Worm (Caenorhabditis elegans) whole organism, L4 larva: ENCODE results near the gene saps-1.

ENCODE experiments used
- F37D6.2 ChIP-seq: sonication (generic microtip); optimal IDR thresholded peaks from 2 replicates; lab custom pipeline; 2016; ENCODE audit warnings: mild to moderate bottlenecking, missing genetic modification characterization, missing compliant biosample characterization
- F44E2.7 ChIP-seq: fragments of 200-800 bp; sonication (Bioruptor generic); IDR thresholded peaks from 2 replicates; pipeline ENCODE4 v2.1.2; 2022; ENCODE audit warnings: missing genetic modification characterization, missing compliant biosample characterization
- T26A8.4 ChIP-seq: fragments of 200-800 bp; sonication (Bioruptor generic); IDR thresholded peaks from 2 replicates; pipeline ENCODE4 v1.3.6; 2022; ENCODE audit warnings: missing genetic modification characterization, missing compliant biosample characterization
- Y48G9A.11 ChIP-seq: fragments of 200-800 bp; sonication (Bioruptor generic); IDR thresholded peaks from 2 replicates; pipeline ENCODE4 v1.3.6; 2022; ENCODE audit warnings: missing genetic modification reagents, missing genetic modification characterization, missing compliant biosample characterization
- Y75B8A.6 ChIP-seq: fragments of 200-800 bp; sonication (Bioruptor generic); IDR thresholded peaks from 2 replicates; pipeline ENCODE4 v1.3.6; 2022; ENCODE audit warnings: missing genetic modification reagents, missing genetic modification characterization, missing compliant biosample characterization
- aha-1 ChIP-seq: fragments of 150-350 bp; peaks from one replicate; lab custom pipeline; 2014; ENCODE audit warnings: missing biosample characterization, missing genetic modification characterization
- ama-1 ChIP-seq: fragments of 150-350 bp; optimal IDR thresholded peaks from 2 replicates; lab custom pipeline; 2014; ENCODE audit warnings: inconsistent platforms, mixed read lengths
- arid-1 ChIP-seq: fragments of 200-800 bp; sonication (Bioruptor generic); conservative IDR thresholded peaks from 2 replicates; pipeline ENCODE4 v1.3.6; 2022; ENCODE audit warnings: missing genetic modification reagents, missing genetic modification characterization, missing compliant biosample characterization
- ceh-62 ChIP-seq: sonication (generic microtip); optimal IDR thresholded peaks from 2 replicates; lab custom pipeline; 2017; ENCODE audit warnings: missing biosample characterization, missing genetic modification characterization
- ceh-82 ChIP-seq: sonication (generic microtip); optimal IDR thresholded peaks from 2 replicates; lab custom pipeline; 2017; ENCODE audit warnings: missing biosample characterization, missing genetic modification characterization
- ces-1 ChIP-seq: fragments of 150-350 bp; sonication (generic microtip); optimal IDR thresholded peaks from 4 replicates; lab custom pipeline; 2014; ENCODE audit warnings: missing biosample characterization, missing genetic modification reagents, missing genetic modification characterization
- daf-8 ChIP-seq: fragments of 200-800 bp; sonication (Bioruptor generic); IDR thresholded peaks from 2 replicates; pipeline ENCODE4 v1.3.6; 2022; ENCODE audit warnings: missing genetic modification characterization, missing compliant biosample characterization
- dmd-8 ChIP-seq: fragments of 200-800 bp; sonication (Bioruptor generic); IDR thresholded peaks from 2 replicates; pipeline ENCODE4 v1.3.6; 2022; ENCODE audit warnings: missing genetic modification characterization, missing compliant biosample characterization
- duxl-1 ChIP-seq: sonication (generic microtip); optimal IDR thresholded peaks from 2 replicates; lab custom pipeline; 2016; ENCODE audit warnings: mild to moderate bottlenecking, missing genetic modification characterization, moderate library complexity, missing compliant biosample characterization; ENCODE audit not compliant: poor library complexity
- fkh-10 ChIP-seq: fragments of 150-350 bp; optimal IDR thresholded peaks from 2 replicates; lab custom pipeline; 2014; ENCODE audit warnings: missing biosample characterization, missing genetic modification reagents, missing genetic modification characterization
- fos-1 ChIP-seq: fragments of 150-350 bp; optimal IDR thresholded peaks from 2 replicates; lab custom pipeline; 2014; ENCODE audit warnings: missing biosample characterization, missing genetic modification characterization
- hlh-11 ChIP-seq: fragments of 200-800 bp; sonication (Bioruptor generic); optimal IDR thresholded peaks from 2 replicates; lab custom pipeline; 2018; ENCODE audit warnings: mild to moderate bottlenecking, missing genetic modification characterization, missing compliant biosample characterization
- hlh-30 ChIP-seq: sonication (generic microtip); optimal IDR thresholded peaks from 2 replicates; lab custom pipeline; 2017; ENCODE audit warnings: antibody characterized with exemption, mild to moderate bottlenecking, missing genetic modification characterization, missing compliant biosample characterization; ENCODE audit not compliant: insufficient read depth
- lin-38 ChIP-seq: fragments of 200-800 bp; sonication (Bioruptor generic); IDR thresholded peaks from 2 replicates; pipeline ENCODE4 v1.3.6; 2022; ENCODE audit warnings: missing genetic modification reagents, missing genetic modification characterization, missing compliant biosample characterization
- lsy-2 ChIP-seq, 2 experiments: fragments of 150-350 bp in 1 of 2; sonication (generic microtip) in 1 of 2; optimal IDR thresholded peaks; 2 replicates each; lab custom pipeline; 2014 to 2017; ENCODE audit warnings: missing biosample characterization in 2 of 2, missing genetic modification characterization in 2 of 2
- mxl-2 ChIP-seq: fragments of 200-800 bp; sonication (Bioruptor generic); conservative IDR thresholded peaks from 2 replicates; pipeline ENCODE4 v1.3.6; 2022; ENCODE audit warnings: missing genetic modification reagents, missing genetic modification characterization, missing compliant biosample characterization
- nhr-11 ChIP-seq: fragments of 150-350 bp; optimal IDR thresholded peaks from 2 replicates; lab custom pipeline; 2014; ENCODE audit warnings: missing biosample characterization, missing genetic modification characterization
- pha-4 ChIP-seq, 2 experiments: fragments of 150-350 bp in 1 of 2; fragments of 200-800 bp in 1 of 2; sonication (Bioruptor generic) in 1 of 2; IDR thresholded peaks in 1 of 2; optimal IDR thresholded peaks in 1 of 2; 2 replicates each; pipeline versions ENCODE4 v1.3.6 to Lab custom; 2014 to 2022; ENCODE audit warnings: missing genetic modification characterization in 2 of 2, missing genetic modification reagents in 2 of 2, missing biosample characterization in 1 of 2, missing compliant biosample characterization in 1 of 2
- rbr-2 ChIP-seq: sonication (generic microtip); optimal IDR thresholded peaks from 2 replicates; lab custom pipeline; 2016; ENCODE audit warnings: missing genotype, missing genetic modification characterization, missing compliant biosample characterization
- set-16 ChIP-seq: fragments of 200-800 bp; sonication (Bioruptor generic); IDR thresholded peaks from 2 replicates; pipeline ENCODE4 v1.3.6; 2022; ENCODE audit warnings: missing genetic modification reagents, missing genetic modification characterization, missing compliant biosample characterization
- skn-1 ChIP-seq: fragments of 150-350 bp; optimal IDR thresholded peaks from 2 replicates; lab custom pipeline; 2014; ENCODE audit warnings: missing biosample characterization, missing genetic modification characterization
- snpc-4 ChIP-seq: fragments of 150-350 bp; optimal IDR thresholded peaks from 2 replicates; lab custom pipeline; 2014; ENCODE audit warnings: missing biosample characterization, missing genetic modification characterization
- spr-1 ChIP-seq: sonication (generic microtip); optimal IDR thresholded peaks from 2 replicates; lab custom pipeline; 2016; ENCODE audit warnings: mild to moderate bottlenecking, missing genetic modification characterization, missing compliant biosample characterization
- spr-3 ChIP-seq: fragments of 200-800 bp; sonication (Bioruptor generic); optimal IDR thresholded peaks from 2 replicates; lab custom pipeline; 2018; ENCODE audit warnings: mild to moderate bottlenecking, missing genetic modification characterization, missing compliant biosample characterization
- unc-62 ChIP-seq, 3 experiments: fragments of 150-350 bp in 1 of 3; sonication (generic microtip); optimal IDR thresholded peaks in 2 of 3; peaks in 1 of 3; 1 replicate in 1 of 3; 2 replicates in 2 of 3; lab custom pipeline; 2014 to 2017; ENCODE audit warnings: missing biosample characterization in 3 of 3, missing genetic modification characterization in 3 of 3, missing genetic modification reagents in 3 of 3, missing genotype in 1 of 3
- vab-7 ChIP-seq: fragments of 200-800 bp; sonication (Bioruptor generic); IDR thresholded peaks from 2 replicates; pipeline ENCODE4 v1.3.6; 2022; ENCODE audit warnings: missing genetic modification reagents, missing genetic modification characterization, missing compliant biosample characterization
- zag-1 ChIP-seq: fragments of 150-350 bp; optimal IDR thresholded peaks from 2 replicates; lab custom pipeline; 2014; ENCODE audit warnings: missing biosample characterization, missing genetic modification characterization
- zfp-3 ChIP-seq: fragments of 200-800 bp; sonication (Bioruptor generic); conservative IDR thresholded peaks from 2 replicates; pipeline ENCODE4 v1.3.6; 2022; ENCODE audit warnings: missing genetic modification reagents, missing genetic modification characterization, missing compliant biosample characterization
- zip-2 ChIP-seq: fragments of 150-350 bp; optimal IDR thresholded peaks from 2 replicates; lab custom pipeline; 2014; ENCODE audit warnings: missing biosample characterization, missing genetic modification characterization

saps-1 gene

DNA sequence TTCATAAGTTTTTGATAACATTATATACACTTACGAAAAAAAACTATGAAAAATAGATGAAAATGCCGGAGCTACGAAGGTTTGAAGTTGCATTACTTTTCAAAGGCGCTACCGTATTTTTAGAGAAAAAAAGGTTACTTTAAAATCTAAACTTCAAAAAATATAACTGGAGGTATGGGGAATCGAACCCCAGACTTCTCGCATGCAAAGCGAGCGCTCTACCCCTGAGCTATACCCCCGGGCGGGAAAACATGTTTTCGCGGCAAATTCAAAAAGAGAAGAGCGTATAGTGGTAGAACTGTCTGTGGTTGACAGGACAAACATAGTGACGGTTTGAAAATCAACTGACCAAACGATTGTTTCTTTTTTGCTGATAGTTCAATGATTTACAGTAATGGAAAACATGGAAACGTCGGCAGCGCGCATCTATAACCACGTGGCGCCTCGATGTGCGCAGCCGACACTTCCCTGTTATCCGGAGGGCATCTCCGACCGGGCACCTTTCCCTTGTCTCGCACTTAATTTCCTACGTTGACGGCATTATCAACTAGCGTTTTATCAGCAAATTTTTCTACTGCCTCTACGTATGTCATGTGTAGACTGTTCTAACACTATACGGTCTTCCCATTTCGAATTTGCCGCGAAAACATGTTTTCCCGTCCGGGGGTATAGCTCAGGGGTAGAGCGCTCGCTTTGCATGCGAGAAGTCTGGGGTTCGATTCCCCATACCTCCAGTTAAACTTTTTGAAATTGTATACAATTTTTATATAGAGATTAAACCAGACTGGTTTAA is 36.6 kb downstream of the saps-1 start (continued):
- no peak for TF ChIP-seq ama-1 (lab: Kevin White, UChicago)
- 0 out of 2 replicates have a peak, but pooled peaks have one; percentile 15 for TF ChIP-seq set-16
- no peak for TF ChIP-seq F37D6.2
- no peak for TF ChIP-seq F44E2.7 (GFP tag; lab: Robert Waterston, UW)
- no peak for TF ChIP-seq zag-1 (tag; lab: Kevin White, UChicago)
- TF ChIP-seq daf-8 (GFP tag; lab: Robert Waterston, UW): no peak
- peak; percentile 80 for TF ChIP-seq arid-1 (GFP tag; lab: Robert Waterston, UW)

DNA sequence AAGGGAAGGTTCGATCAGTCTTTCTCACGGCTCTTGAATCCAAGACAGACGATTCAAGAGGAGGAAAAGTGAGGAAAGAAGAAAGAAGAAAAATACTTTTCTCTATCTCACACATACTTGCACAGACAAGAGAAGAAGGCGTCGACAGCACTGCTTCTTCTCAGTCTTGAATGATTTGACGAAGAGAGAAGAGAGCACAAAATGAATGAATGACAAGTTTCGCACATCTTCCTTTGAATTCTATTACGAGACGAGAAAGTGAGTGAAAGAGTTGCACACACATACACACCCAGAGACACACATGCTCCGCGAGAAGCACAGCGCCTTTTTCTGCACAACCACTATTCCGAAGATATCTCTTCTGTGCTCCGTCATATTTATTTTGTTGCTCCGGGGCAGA is 38.2 kb downstream of the saps-1 start:
- TF ChIP-seq lsy-2 (tag; optimal IDR thresholded peaks at IDR 0.05; lab: Kevin White, UChicago) (peak in 1 of 2 experiments; percentile 8), nhr-11 (tag; lab: Kevin White, UChicago) (no peak), fkh-10 (GFP tag; lab: Kevin White, UChicago) (peak; percentile 90), snpc-4 (tag; lab: Kevin White, UChicago) (no peak), rbr-2 (tag; lab: Kevin White, UChicago) (peak; percentile 2), skn-1 (tag; lab: Kevin White, UChicago) (no peak), vab-7 (no peak), unc-62 (GFP tag; optimal IDR thresholded peaks at IDR 0.05 in 1 of 2; lab: Kevin White, UChicago) (peak in 1 of 2 experiments; percentile 84), unc-62 (tag; optimal IDR thresholded peaks at IDR 0.05; lab: Kevin White, UChicago) (no peak), aha-1 (tag; lab: Kevin White, UChicago) (peak; percentile 80)

DNA sequence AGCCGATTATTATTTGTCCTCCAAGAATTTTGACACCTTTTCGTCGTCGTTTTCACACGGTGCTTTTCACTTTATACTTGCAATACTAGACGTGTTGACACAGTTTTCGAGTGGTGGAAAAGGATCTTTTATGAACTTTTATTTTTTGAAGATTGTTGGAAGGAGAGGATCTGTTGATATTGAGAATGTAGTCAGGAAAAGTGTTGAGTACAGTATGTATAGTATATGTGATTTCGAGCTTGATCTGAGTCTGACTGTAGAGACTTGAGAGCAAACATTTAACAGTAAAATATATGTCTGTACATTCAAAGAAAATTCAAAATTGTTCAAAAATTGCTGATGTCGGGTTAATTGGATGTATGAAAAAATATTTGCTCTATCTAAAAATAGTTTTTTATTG is 38.7 kb downstream of the saps-1 start:
- TF ChIP-seq T26A8.4 (GFP tag; lab: Robert Waterston, UW): peak; percentile 64; the same call in 1 of the 2 replicates
- TF ChIP-seq rbr-2 (tag; lab: Kevin White, UChicago): no peak
- TF ChIP-seq, all 104 proteins: peak for 1

DNA sequence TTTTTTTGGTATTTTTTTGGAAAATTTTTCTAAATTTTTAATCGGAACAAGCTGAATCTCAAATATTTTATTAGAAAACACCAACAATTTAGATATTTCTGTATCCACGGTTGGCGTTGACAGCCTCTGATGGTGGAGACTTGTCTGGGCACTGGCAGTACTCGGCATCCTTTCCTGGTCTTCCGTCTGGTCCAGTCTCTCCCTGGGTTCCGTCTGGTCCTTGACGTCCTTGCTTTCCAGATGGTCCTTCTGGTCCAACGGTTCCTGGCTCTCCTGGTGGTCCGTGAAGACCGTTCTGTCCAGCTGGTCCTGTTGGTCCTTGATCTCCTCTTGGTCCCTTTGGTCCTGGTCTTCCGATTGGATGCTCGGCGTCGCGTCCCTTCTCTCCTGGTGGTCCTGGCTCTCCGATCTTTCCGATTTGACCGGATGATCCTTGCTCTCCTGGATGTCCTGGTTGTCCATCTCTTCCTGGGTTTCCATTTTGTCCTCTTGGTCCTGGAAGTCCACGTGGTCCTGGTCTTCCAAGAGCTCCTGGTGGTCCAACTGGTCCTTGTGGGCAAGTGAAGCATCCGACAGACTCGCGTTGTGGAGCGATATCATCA is 39.3 kb downstream of the saps-1 start:
- peak; percentile 3 for TF ChIP-seq spr-3
- 0 out of 2 replicates have a peak, but pooled peaks have one; percentile 5 for TF ChIP-seq mxl-2 (GFP tag; lab: Robert Waterston, UW)
- TF ChIP-seq pha-4 (GFP tag; IDR thresholded peaks at IDR 0.05; lab: Robert Waterston, UW): no peak
- TF ChIP-seq pha-4 (tag; optimal IDR thresholded peaks at IDR 0.05; lab: Kevin White, UChicago): no peak
- TF ChIP-seq dmd-8 (GFP tag; lab: Robert Waterston, UW): no peak
- TF ChIP-seq aha-1 (tag; lab: Kevin White, UChicago): peak; percentile 91
- TF ChIP-seq set-16: peak; percentile 85

DNA sequence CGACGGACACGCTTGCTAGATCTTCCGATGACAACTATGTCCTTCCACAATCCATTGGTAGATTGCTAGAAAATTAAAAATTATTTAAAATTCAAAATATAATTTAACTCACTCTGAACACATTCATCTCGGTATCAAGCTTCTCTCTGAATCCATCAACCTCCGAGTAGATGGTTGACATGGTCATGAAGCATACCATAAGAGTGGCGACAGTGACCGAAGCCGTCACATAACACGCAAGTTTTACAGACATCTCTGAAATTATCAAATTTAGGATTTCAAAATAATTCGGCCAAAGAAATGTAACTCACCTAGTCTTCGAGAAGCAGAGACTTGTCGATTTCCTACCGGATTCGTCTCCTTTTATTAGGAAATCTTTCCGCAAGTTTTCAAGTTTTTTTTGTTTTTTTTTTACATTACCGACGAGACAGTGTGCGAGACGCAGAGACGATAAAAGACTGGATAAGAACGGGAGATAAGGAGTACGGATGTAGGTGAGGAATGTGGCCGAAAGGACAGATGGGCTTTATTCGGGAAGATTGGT is 40.1 kb downstream of the saps-1 start, which contains the start of gene sqt-1:
Gene sqt-1 (minus strand): TSS at position 341 of the 544 bp plus-strand sequence.
- TF ChIP-seq ama-1 (lab: Kevin White, UChicago): peak; percentile 20
- peak; percentile 23 for TF ChIP-seq hlh-11 (tag; lab: Kevin White, UChicago)
- no peak for TF ChIP-seq Y48G9A.11
- no peak for TF ChIP-seq lin-38 (GFP tag; lab: Robert Waterston, UW)
- TF ChIP-seq spr-1 (tag; lab: Kevin White, UChicago): peak; percentile 38
- TF ChIP-seq T26A8.4 (GFP tag; lab: Robert Waterston, UW): peak; percentile 57

DNA sequence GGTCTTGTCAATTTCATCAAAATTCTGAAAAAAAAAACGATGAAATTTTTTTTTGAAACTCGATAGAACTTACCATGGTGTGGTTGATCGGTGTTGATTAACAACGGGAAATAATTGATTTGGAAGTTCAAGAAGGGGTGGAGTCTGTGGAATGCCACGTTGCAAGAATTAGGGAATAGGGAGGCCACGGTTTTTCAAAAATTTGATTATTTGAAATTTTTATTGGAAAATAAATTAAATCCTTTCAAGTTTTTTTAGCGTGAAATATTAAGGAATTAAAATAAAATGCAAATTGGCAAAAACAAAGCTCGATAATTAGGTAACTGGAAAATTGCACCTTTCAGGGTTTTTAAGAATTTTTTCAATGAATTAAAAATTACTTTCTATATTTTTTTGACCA is 42.0 kb downstream of the saps-1 start, which contains the start of gene rmd-3:
Gene rmd-3 (minus strand): TSS at position 101 of the 400 bp plus-strand sequence.
- no peak for TF ChIP-seq Y75B8A.6 (GFP tag; lab: Robert Waterston, UW)
- TF ChIP-seq hlh-30: no peak
- no peak for TF ChIP-seq zip-2 (tag; lab: Kevin White, UChicago)
- TF ChIP-seq spr-3: no peak
- no peak for TF ChIP-seq fos-1
- no peak for TF ChIP-seq ces-1 (GFP tag; lab: Kevin White, UChicago)
- TF ChIP-seq snpc-4 (tag; lab: Kevin White, UChicago): no peak
- no peak for TF ChIP-seq zfp-3 (GFP tag; lab: Robert Waterston, UW)
- no peak for TF ChIP-seq duxl-1 (tag; lab: Kevin White, UChicago)
- no peak for TF ChIP-seq rbr-2 (tag; lab: Kevin White, UChicago)
- no peak for TF ChIP-seq ceh-82 (tag; lab: Kevin White, UChicago)
- TF ChIP-seq ceh-62 (tag; lab: Kevin White, UChicago): no peak
- TF ChIP-seq, all 104 proteins: peak for 0
